Fruit fly (Drosophila melanogaster) whole organism: ENCODE measurements around the gene trh.

Experiments used
- EcR ChIP-seq, 2 experiments: fragments of >200 bp; optimal IDR thresholded peaks; 2 replicates each; lab custom pipeline; 2017; ENCODE audit warnings: missing biosample characterization in 2 of 2, missing genetic modification characterization in 2 of 2, missing genetic modification reagents in 2 of 2
- psq ChIP-seq: fragments of >200 bp; optimal IDR thresholded peaks from 2 replicates; lab custom pipeline; 2017
- usp ChIP-seq: fragments of >200 bp; optimal IDR thresholded peaks from 2 replicates; lab custom pipeline; 2017; ENCODE audit warnings: missing biosample characterization, missing genetic modification characterization, mixed read lengths

- TF ChIP-seq psq (lab: Kevin White, UChicago) (no peak), EcR (GFP tag; optimal IDR thresholded peaks at IDR 0.05; lab: Kevin White, UChicago) (no peak), usp (GFP tag; lab: Kevin White, UChicago) (no peak)
These were observed 47.8 kb upstream of the trh start for dm6 chr3L:440249-440648.
